Fruit fly (Drosophila melanogaster) whole organism, embryonic: ENCODE data around the gene CG17028.
A peak's percentile ranks its signal among the peaks of the same experiment; 100 is the strongest.

Experiments used
- Ada2b ChIP-seq: fragments of 200-800 bp; sonication (Bioruptor generic); IDR thresholded peaks from 2 replicates; pipeline ENCODE4 v1.3.6; 2022; ENCODE audit warnings: missing biosample characterization, missing genetic modification characterization
- BEAF-32 ChIP-seq: fragments of 200-800 bp; sonication (Bioruptor generic); optimal IDR thresholded peaks from 3 replicates; lab custom pipeline; 2017; ENCODE audit warnings: missing biosample characterization, missing genetic modification characterization, mild to moderate bottlenecking, moderate library complexity, missing genetic modification reagents
- CG10321 ChIP-seq: fragments of 200-800 bp; sonication (Bioruptor generic); IDR thresholded peaks from 2 replicates; pipeline ENCODE4 v1.3.6; 2022; ENCODE audit warnings: missing biosample characterization, missing genetic modification characterization
- CG11504 ChIP-seq: fragments of 200-800 bp; sonication (Bioruptor generic); optimal IDR thresholded peaks from 3 replicates; lab custom pipeline; 2019; ENCODE audit warnings: missing biosample characterization, mild to moderate bottlenecking, missing genetic modification characterization, moderate library complexity
- CG13296 ChIP-seq: fragments of 200-800 bp; sonication (Bioruptor generic); optimal IDR thresholded peaks from 3 replicates; lab custom pipeline; 2018; ENCODE audit warnings: missing biosample characterization, mild to moderate bottlenecking, missing genetic modification characterization
- CG13775 ChIP-seq: fragments of 200-800 bp; sonication (Bioruptor generic); optimal IDR thresholded peaks from 3 replicates; lab custom pipeline; 2017; ENCODE audit warnings: missing biosample characterization, mild to moderate bottlenecking, missing genetic modification characterization
- CG15479 ChIP-seq: fragments of 200-800 bp; sonication (Bioruptor generic); optimal IDR thresholded peaks from 3 replicates; lab custom pipeline; 2019; ENCODE audit warnings: missing biosample characterization, mild to moderate bottlenecking, missing genetic modification characterization, moderate library complexity
- CG17359 ChIP-seq: fragments of 200-800 bp; sonication (Bioruptor generic); optimal IDR thresholded peaks from 3 replicates; lab custom pipeline; 2018; ENCODE audit warnings: missing biosample characterization, mild to moderate bottlenecking, missing genetic modification characterization, moderate library complexity
- CG17568 ChIP-seq: fragments of 200-800 bp; sonication (Bioruptor generic); optimal IDR thresholded peaks from 2 replicates; lab custom pipeline; 2018; ENCODE audit warnings: missing biosample characterization, mild to moderate bottlenecking, missing genetic modification characterization, moderate library complexity
- CG2678 ChIP-seq: fragments of 200-800 bp; sonication (Bioruptor generic); optimal IDR thresholded peaks from 3 replicates; lab custom pipeline; 2019; ENCODE audit warnings: missing biosample characterization, mild to moderate bottlenecking, missing genetic modification characterization, moderate library complexity
- CG2712 ChIP-seq: fragments of 200-800 bp; optimal IDR thresholded peaks from 3 replicates; lab custom pipeline; 2019; ENCODE audit warnings: missing biosample characterization, mild to moderate bottlenecking, missing genetic modification characterization, moderate library complexity
- CG2875 ChIP-seq: fragments of 200-800 bp; sonication (Bioruptor generic); optimal IDR thresholded peaks from 2 replicates; lab custom pipeline; 2017; ENCODE audit warnings: missing biosample characterization, mild to moderate bottlenecking, missing genetic modification characterization, missing genetic modification reagents
- CG3281 ChIP-seq: fragments of 200-800 bp; sonication (Bioruptor generic); optimal IDR thresholded peaks from 3 replicates; lab custom pipeline; 2017; ENCODE audit warnings: missing biosample characterization, mild to moderate bottlenecking, missing genetic modification characterization
- CG33213 ChIP-seq: fragments of 200-800 bp; sonication (Bioruptor generic); optimal IDR thresholded peaks from 3 replicates; lab custom pipeline; 2016; ENCODE audit warnings: missing biosample characterization, missing genetic modification characterization
- CG34224 ChIP-seq: fragments of 200-800 bp; sonication (Bioruptor generic); IDR thresholded peaks from 3 replicates; pipeline ENCODE4 v1.3.6; 2022; ENCODE audit warnings: missing biosample characterization, missing genetic modification characterization; ENCODE audit not compliant: partially characterized antibody
- CG34422 ChIP-seq: fragments of 200-800 bp; sonication (Bioruptor generic); IDR thresholded peaks from 3 replicates; pipeline ENCODE4 v1.3.6; 2022; ENCODE audit warnings: missing biosample characterization, missing genetic modification characterization
- CG42726 ChIP-seq: fragments of 200-800 bp; sonication (Bioruptor generic); IDR thresholded peaks from 2 replicates; pipeline ENCODE4 v1.3.6; 2022; ENCODE audit warnings: missing biosample characterization, missing genetic modification characterization; ENCODE audit not compliant: partially characterized antibody
- CG7271 ChIP-seq: fragments of 200-800 bp; sonication (Bioruptor generic); optimal IDR thresholded peaks from 2 replicates; lab custom pipeline; 2018; ENCODE audit warnings: missing biosample characterization, mild to moderate bottlenecking, missing genetic modification characterization, moderate library complexity
- CG7357 ChIP-seq: fragments of 200-800 bp; sonication (Bioruptor generic); IDR thresholded peaks from 3 replicates; pipeline ENCODE4 v1.3.6; 2022; ENCODE audit warnings: missing biosample characterization, missing genetic modification characterization
- CG7928 ChIP-seq: fragments of 200-800 bp; sonication (Bioruptor generic); optimal IDR thresholded peaks from 2 replicates; lab custom pipeline; 2017; ENCODE audit warnings: missing biosample characterization, mild to moderate bottlenecking, missing genetic modification characterization
- CG9215 ChIP-seq: fragments of 200-800 bp; sonication (Bioruptor generic); IDR thresholded peaks from 2 replicates; pipeline ENCODE4 v1.3.6; 2022; ENCODE audit warnings: missing biosample characterization, missing genetic modification characterization
- Chrac-16 ChIP-seq: fragments of 200-800 bp; sonication (Bioruptor generic); optimal IDR thresholded peaks from 3 replicates; lab custom pipeline; 2016; ENCODE audit warnings: missing biosample characterization, missing genetic modification characterization
- D19B ChIP-seq: fragments of 200-800 bp; sonication (Bioruptor generic); optimal IDR thresholded peaks from 2 replicates; lab custom pipeline; 2017; ENCODE audit warnings: missing biosample characterization, mild to moderate bottlenecking, missing genetic modification characterization
- Dbx ChIP-seq: fragments of 200-800 bp; sonication (Bioruptor generic); IDR thresholded peaks from 3 replicates; pipeline ENCODE4 v1.3.6; 2022; ENCODE audit warnings: missing biosample characterization, missing genetic modification characterization
- HLH4C ChIP-seq: fragments of 200-800 bp; sonication (Bioruptor generic); IDR thresholded peaks from 3 replicates; pipeline ENCODE4 v1.3.6; 2022; ENCODE audit warnings: missing biosample characterization, missing genetic modification characterization; ENCODE audit not compliant: partially characterized antibody
- Lhr ChIP-seq: fragments of 200-800 bp; sonication (Bioruptor generic); optimal IDR thresholded peaks from 3 replicates; lab custom pipeline; 2017; ENCODE audit warnings: mild to moderate bottlenecking, missing biosample characterization, missing genetic modification reagents, missing genetic modification characterization
- Lim3 ChIP-seq: fragments of 200-800 bp; sonication (Bioruptor generic); IDR thresholded peaks from 2 replicates; pipeline ENCODE4 v1.3.6; 2022; ENCODE audit warnings: missing biosample characterization, missing genetic modification characterization
- Neu2 ChIP-seq: fragments of 200-800 bp; sonication (Bioruptor generic); optimal IDR thresholded peaks from 3 replicates; lab custom pipeline; 2016; ENCODE audit warnings: missing biosample characterization, missing genetic modification characterization, borderline replicate concordance
- Sry-δ ChIP-seq: fragments of 200-800 bp; sonication (Bioruptor generic); optimal IDR thresholded peaks from 2 replicates; lab custom pipeline; 2016; ENCODE audit warnings: missing biosample characterization, missing genetic modification characterization
- abd-A ChIP-seq: fragments of 200-800 bp; sonication (Bioruptor generic); optimal IDR thresholded peaks from 3 replicates; lab custom pipeline; 2019; ENCODE audit warnings: missing biosample characterization, mild to moderate bottlenecking, missing genetic modification characterization, moderate library complexity
- bigmax ChIP-seq: fragments of 200-800 bp; sonication (Bioruptor generic); optimal IDR thresholded peaks from 2 replicates; lab custom pipeline; 2018; ENCODE audit warnings: missing biosample characterization, mild to moderate bottlenecking, missing genetic modification characterization
- br ChIP-seq: fragments of >200 bp; optimal IDR thresholded peaks from 2 replicates; lab custom pipeline; 2017
- dan ChIP-seq: fragments of 200-800 bp; sonication (Bioruptor generic); IDR thresholded peaks from 2 replicates; pipeline ENCODE4 v1.3.6; 2022; ENCODE audit warnings: missing biosample characterization, missing genetic modification characterization
- danr ChIP-seq: fragments of 200-800 bp; sonication (Bioruptor generic); IDR thresholded peaks from 2 replicates; pipeline ENCODE4 v1.3.6; 2022; ENCODE audit warnings: missing biosample characterization, missing genetic modification characterization
- dati ChIP-seq: fragments of 200-800 bp; sonication (Bioruptor generic); IDR thresholded peaks from 2 replicates; pipeline ENCODE4 v1.3.6; 2022; ENCODE audit warnings: missing biosample characterization, missing genetic modification characterization
- fd3F ChIP-seq: fragments of 200-800 bp; sonication (Bioruptor generic); optimal IDR thresholded peaks from 2 replicates; lab custom pipeline; 2018; ENCODE audit warnings: missing biosample characterization, mild to moderate bottlenecking, missing genetic modification characterization, moderate library complexity
- fd96Cb ChIP-seq: fragments of 200-800 bp; sonication (Bioruptor generic); optimal IDR thresholded peaks from 2 replicates; lab custom pipeline; 2018; ENCODE audit warnings: missing biosample characterization, mild to moderate bottlenecking, missing genetic modification characterization, moderate library complexity
- grau ChIP-seq: fragments of 200-800 bp; optimal IDR thresholded peaks from 3 replicates; lab custom pipeline; 2019; ENCODE audit warnings: missing biosample characterization, mild to moderate bottlenecking, missing genetic modification characterization, moderate library complexity
- gsb-n ChIP-seq: fragments of 200-800 bp; sonication (Bioruptor generic); optimal IDR thresholded peaks from 3 replicates; lab custom pipeline; 2018; ENCODE audit warnings: missing biosample characterization, mild to moderate bottlenecking, missing genetic modification characterization
- hb ChIP-seq: fragments of 200-800 bp; sonication (Bioruptor generic); IDR thresholded peaks from 3 replicates; pipeline ENCODE4 v1.3.6; 2022; ENCODE audit warnings: missing biosample characterization, missing genetic modification characterization; ENCODE audit not compliant: partially characterized antibody
- kay ChIP-seq: fragments of 200-800 bp; sonication (Bioruptor generic); optimal IDR thresholded peaks from 2 replicates; lab custom pipeline; 2016; ENCODE audit warnings: missing biosample characterization, missing genetic modification characterization
- ken ChIP-seq: fragments of 200-800 bp; sonication (Bioruptor generic); IDR thresholded peaks from 3 replicates; pipeline ENCODE4 v1.3.6; 2022; ENCODE audit warnings: missing biosample characterization, missing genetic modification characterization
- lab ChIP-seq: fragments of 200-800 bp; sonication (Bioruptor generic); optimal IDR thresholded peaks from 3 replicates; lab custom pipeline; 2017; ENCODE audit warnings: missing biosample characterization, missing genetic modification characterization, mild to moderate bottlenecking, moderate library complexity, missing genetic modification reagents
- mld ChIP-seq: fragments of 200-800 bp; sonication (Bioruptor generic); IDR thresholded peaks from 3 replicates; pipeline ENCODE4 v1.3.6; 2022; ENCODE audit warnings: missing biosample characterization, missing genetic modification characterization; ENCODE audit not compliant: partially characterized antibody
- pb ChIP-seq: fragments of 200-800 bp; sonication (Bioruptor generic); optimal IDR thresholded peaks from 3 replicates; lab custom pipeline; 2016; ENCODE audit warnings: missing biosample characterization, missing genetic modification characterization
- pita ChIP-seq: fragments of 200-800 bp; sonication (Bioruptor generic); optimal IDR thresholded peaks from 2 replicates; lab custom pipeline; 2017; ENCODE audit warnings: missing biosample characterization, mild to moderate bottlenecking, missing genetic modification characterization
- run ChIP-seq: fragments of 200-800 bp; sonication (Bioruptor generic); optimal IDR thresholded peaks from 3 replicates; lab custom pipeline; 2018; ENCODE audit warnings: missing biosample characterization, mild to moderate bottlenecking, missing genetic modification characterization
- salm ChIP-seq: fragments of 200-800 bp; sonication (Bioruptor generic); optimal IDR thresholded peaks from 2 replicates; lab custom pipeline; 2018; ENCODE audit warnings: missing biosample characterization, mild to moderate bottlenecking, missing genetic modification characterization
- shn ChIP-seq: fragments of 200-800 bp; sonication (Bioruptor generic); optimal IDR thresholded peaks from 3 replicates; lab custom pipeline; 2016; ENCODE audit warnings: missing biosample characterization, missing genetic modification characterization
- sisA ChIP-seq: fragments of 200-800 bp; sonication (Bioruptor generic); IDR thresholded peaks from 2 replicates; pipeline ENCODE4 v1.3.6; 2022; ENCODE audit warnings: missing biosample characterization, missing genetic modification characterization

Gene CG17028

DNA sequence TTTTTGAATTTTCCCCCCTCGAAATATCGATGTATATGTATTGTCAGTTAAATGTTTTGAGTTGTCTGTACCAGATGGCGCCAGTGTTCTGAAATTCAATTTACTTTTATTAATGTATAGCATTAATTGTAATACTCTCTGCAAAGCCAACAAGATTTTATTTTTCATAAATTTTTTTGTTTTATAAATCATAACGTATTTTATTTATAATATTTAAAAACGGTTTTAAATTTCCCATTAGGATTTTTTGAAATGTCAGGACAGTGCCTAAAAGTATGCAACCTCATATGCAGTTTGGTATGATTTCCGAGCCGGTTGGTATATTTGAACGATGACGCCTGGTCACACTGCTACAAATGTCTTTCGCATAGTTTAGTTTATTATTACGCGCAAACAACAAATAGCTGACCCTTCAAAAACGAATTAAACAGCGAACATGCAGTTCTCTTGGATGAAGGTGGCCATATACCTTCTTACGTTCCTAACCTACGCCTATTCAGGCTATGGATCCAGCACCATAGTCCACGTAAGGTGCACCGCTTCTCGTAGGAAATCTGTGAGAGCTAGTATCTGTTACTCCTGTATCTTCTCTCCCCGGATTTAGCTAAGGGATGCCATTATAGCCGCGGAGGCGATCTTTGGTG, 23.4 kb upstream of the CG17028 start, which contains the start of the genes Pka-C3 and GXIVsPLA2 (continued):
- TF ChIP-seq sisA = no peak
- no peak for TF ChIP-seq bigmax (GFP tag; lab: Kevin White, UChicago)
- TF ChIP-seq CG7357 = no peak
- no peak for TF ChIP-seq CG2875 (GFP tag; lab: Kevin White, UChicago)
- TF ChIP-seq Chrac-16 (GFP tag; lab: Kevin White, UChicago) = no peak
- no peak for TF ChIP-seq CG11504 (tag; lab: Kevin White, UChicago)
- TF ChIP-seq abd-A = peak; percentile 15
- no peak for TF ChIP-seq shn (GFP tag; lab: Kevin White, UChicago)
- TF ChIP-seq CG42726 = no peak
- no peak for TF ChIP-seq CG9215 (GFP tag; lab: Robert Waterston, UW)
- peak; percentile 47 for TF ChIP-seq CG2712 (tag; lab: Kevin White, UChicago)
- no peak for TF ChIP-seq fd96Cb
- TF ChIP-seq pita (GFP tag; lab: Kevin White, UChicago) = peak; percentile 29
- no peak for TF ChIP-seq CG3281 (GFP tag; lab: Kevin White, UChicago)
- no peak for TF ChIP-seq br
- TF ChIP-seq grau (tag; lab: Kevin White, UChicago) = peak; percentile 31
- no peak for TF ChIP-seq Ada2b (GFP tag; lab: Robert Waterston, UW)
- TF ChIP-seq kay = no peak
- TF ChIP-seq fd3F (GFP tag; lab: Kevin White, UChicago) = no peak
- no peak for TF ChIP-seq run
- TF ChIP-seq CG13296 (GFP tag; lab: Kevin White, UChicago) = no peak
- TF ChIP-seq lab (GFP tag; lab: Kevin White, UChicago) = no peak
- no peak; the same call in 2 of the 3 replicates for TF ChIP-seq HLH4C (GFP tag; lab: Robert Waterston, UW)
- no peak for TF ChIP-seq CG13775
- TF ChIP-seq CG7928 (GFP tag; lab: Kevin White, UChicago) = peak; percentile 3
- TF ChIP-seq Lhr = peak; percentile 72
- no peak for TF ChIP-seq CG10321
- TF ChIP-seq ken (GFP tag; lab: Robert Waterston, UW) = no peak
- no peak for TF ChIP-seq CG15479 (GFP tag; lab: Kevin White, UChicago)
- no peak for TF ChIP-seq danr
- no peak for TF ChIP-seq CG33213 (GFP tag; lab: Kevin White, UChicago)
- TF ChIP-seq pb (GFP tag; lab: Kevin White, UChicago) = no peak
- no peak for TF ChIP-seq Sry-δ (GFP tag; lab: Kevin White, UChicago)
- TF ChIP-seq CG17359 (tag; lab: Kevin White, UChicago) = no peak
- no peak for TF ChIP-seq gsb-n (tag; lab: Kevin White, UChicago)
- TF ChIP-seq CG34422 (GFP tag; lab: Robert Waterston, UW) = no peak
- no peak for TF ChIP-seq CG17568 (GFP tag; lab: Kevin White, UChicago)
- no peak for TF ChIP-seq salm (tag; lab: Kevin White, UChicago)
- TF ChIP-seq mld = no peak
- no peak for TF ChIP-seq Neu2 (GFP tag; lab: Kevin White, UChicago)
- TF ChIP-seq dan (GFP tag; lab: Robert Waterston, UW) = no peak
- TF ChIP-seq CG7271 (tag; lab: Kevin White, UChicago) = no peak
- TF ChIP-seq dati (GFP tag; lab: Robert Waterston, UW) = no peak
- no peak for TF ChIP-seq D19B (GFP tag; lab: Kevin White, UChicago)
- TF ChIP-seq BEAF-32 (GFP tag; lab: Kevin White, UChicago) = peak; percentile 53
- no peak for TF ChIP-seq Dbx
- TF ChIP-seq hb (GFP tag; lab: Robert Waterston, UW) = no peak
- TF ChIP-seq Lim3 = no peak
- no peak for TF ChIP-seq CG34224 (GFP tag; lab: Robert Waterston, UW)
- TF ChIP-seq CG2678 (tag; lab: Kevin White, UChicago) = peak; percentile 30
